Fruit fly (Drosophila melanogaster) whole organism: ENCODE measurements around the gene CG33941.

Source experiments
- CG8478 ChIP-seq: fragments of >200 bp; optimal IDR thresholded peaks from 2 replicates; lab custom pipeline; 2018; ENCODE audit warnings: inconsistent platforms
- Dll ChIP-seq: fragments of >200 bp; optimal IDR thresholded peaks from 2 replicates; lab custom pipeline; 2017
- EcR ChIP-seq, 2 experiments: fragments of >200 bp; optimal IDR thresholded peaks; 2 replicates each; lab custom pipeline; 2017; ENCODE audit warnings: missing biosample characterization in 2 of 2, missing genetic modification characterization in 2 of 2, missing genetic modification reagents in 2 of 2
- pan ChIP-seq: fragments of >200 bp; optimal IDR thresholded peaks from 2 replicates; lab custom pipeline; 2017
- psq ChIP-seq: fragments of >200 bp; optimal IDR thresholded peaks from 2 replicates; lab custom pipeline; 2017
- usp ChIP-seq: fragments of >200 bp; optimal IDR thresholded peaks from 2 replicates; lab custom pipeline; 2017; ENCODE audit warnings: missing biosample characterization, missing genetic modification characterization, mixed read lengths

The CG33941 gene

dm6 chr4:466976-467639 lies at the start of gene CG33941:
Gene CG33941 (plus strand): TSS chr4:467497.
- TF ChIP-seq psq (lab: Kevin White, UChicago) (no peak), usp (no peak), pan (no peak), EcR (GFP tag; optimal IDR thresholded peaks at IDR 0.05; lab: Kevin White, UChicago) (no peak), Dll (lab: Kevin White, UChicago) (no peak)

- TF ChIP-seq Dll (lab: Kevin White, UChicago) (no peak), psq (lab: Kevin White, UChicago) (no peak), EcR (GFP tag; optimal IDR thresholded peaks at IDR 0.05; lab: Kevin White, UChicago) (no peak), pan (no peak), CG8478 (lab: Kevin White, UChicago) (no peak), usp (no peak)
Observed at dm6 chr4:418701-419100, 48.6 kb upstream of the CG33941 start.

- TF ChIP-seq EcR (GFP tag; optimal IDR thresholded peaks at IDR 0.05; lab: Kevin White, UChicago) (no peak), CG8478 (lab: Kevin White, UChicago) (no peak), usp (no peak), Dll (lab: Kevin White, UChicago) (no peak), psq (lab: Kevin White, UChicago) (no peak), pan (no peak)
Observed at dm6 chr4:421025-421424, 46.3 kb upstream of the CG33941 start.

- no peak for TF ChIP-seq usp
- TF ChIP-seq pan, result no peak
- TF ChIP-seq Dll (lab: Kevin White, UChicago), result no peak
- no peak for TF ChIP-seq psq (lab: Kevin White, UChicago)
- no peak for TF ChIP-seq CG8478 (lab: Kevin White, UChicago)
- TF ChIP-seq EcR (GFP tag; optimal IDR thresholded peaks at IDR 0.05; lab: Kevin White, UChicago), result no peak
Observed at dm6 chr4:421772-422171, 45.5 kb upstream of the CG33941 start.

- TF ChIP-seq usp (no peak), EcR (GFP tag; optimal IDR thresholded peaks at IDR 0.05; lab: Kevin White, UChicago) (no peak), CG8478 (lab: Kevin White, UChicago) (no peak), pan (no peak), psq (lab: Kevin White, UChicago) (no peak), Dll (lab: Kevin White, UChicago) (no peak)
Observed at dm6 chr4:423338-423737, 44.0 kb upstream of the CG33941 start.

dm6 chr4:424630-425327 lies 42.5 kb upstream of the CG33941 start:
- no peak for TF ChIP-seq usp
- no peak for TF ChIP-seq CG8478 (lab: Kevin White, UChicago)
- TF ChIP-seq EcR (GFP tag; optimal IDR thresholded peaks at IDR 0.05; lab: Kevin White, UChicago), result no peak
- TF ChIP-seq Dll (lab: Kevin White, UChicago), result no peak
- TF ChIP-seq psq (lab: Kevin White, UChicago), result no peak
- TF ChIP-seq pan, result no peak

- TF ChIP-seq CG8478 (lab: Kevin White, UChicago), result no peak
- TF ChIP-seq psq (lab: Kevin White, UChicago), result no peak
- TF ChIP-seq pan, result no peak
- TF ChIP-seq EcR (GFP tag; optimal IDR thresholded peaks at IDR 0.05; lab: Kevin White, UChicago), result no peak
- no peak for TF ChIP-seq Dll (lab: Kevin White, UChicago)
- no peak for TF ChIP-seq usp
Observed at dm6 chr4:428256-428655, 39.0 kb upstream of the CG33941 start.

- no peak for TF ChIP-seq EcR (GFP tag; optimal IDR thresholded peaks at IDR 0.05; lab: Kevin White, UChicago)
- TF ChIP-seq psq (lab: Kevin White, UChicago), result no peak
- no peak for TF ChIP-seq CG8478 (lab: Kevin White, UChicago)
- TF ChIP-seq Dll (lab: Kevin White, UChicago), result no peak
- TF ChIP-seq usp, result no peak
- no peak for TF ChIP-seq pan
Observed at dm6 chr4:429500-429899, 37.8 kb upstream of the CG33941 start.

- TF ChIP-seq psq (lab: Kevin White, UChicago) (no peak), pan (no peak), Dll (lab: Kevin White, UChicago) (no peak), usp (no peak), CG8478 (lab: Kevin White, UChicago) (no peak), EcR (GFP tag; optimal IDR thresholded peaks at IDR 0.05; lab: Kevin White, UChicago) (no peak)
Observed at dm6 chr4:434355-434754, 32.9 kb upstream of the CG33941 start.

dm6 chr4:443592-444257 lies 23.6 kb upstream of the CG33941 start, which contains the start of gene lgs:
Gene lgs (minus strand): TSS chr4:443911.
- TF ChIP-seq EcR (GFP tag; optimal IDR thresholded peaks at IDR 0.05; lab: Kevin White, UChicago), result no peak
- no peak for TF ChIP-seq psq (lab: Kevin White, UChicago)
- no peak for TF ChIP-seq CG8478 (lab: Kevin White, UChicago)
- no peak for TF ChIP-seq usp
- TF ChIP-seq pan, result no peak
- no peak for TF ChIP-seq Dll (lab: Kevin White, UChicago)

dm6 chr4:445113-445718 lies 22.1 kb upstream of the CG33941 start, which contains the start of gene CaMKI:
Gene CaMKI (plus strand): TSS chr4:445504.
- TF ChIP-seq Dll (lab: Kevin White, UChicago), result no peak
- no peak for TF ChIP-seq CG8478 (lab: Kevin White, UChicago)
- TF ChIP-seq usp, result no peak
- TF ChIP-seq EcR (GFP tag; optimal IDR thresholded peaks at IDR 0.05; lab: Kevin White, UChicago), result no peak
- no peak for TF ChIP-seq pan
- TF ChIP-seq psq (lab: Kevin White, UChicago), result no peak
